Worm (Caenorhabditis elegans): ENCODE measurements around the gene ceeh-1.
A peak's percentile ranks its signal among the peaks of the same experiment; 100 is the strongest.

ceeh-1 gene

DNA sequence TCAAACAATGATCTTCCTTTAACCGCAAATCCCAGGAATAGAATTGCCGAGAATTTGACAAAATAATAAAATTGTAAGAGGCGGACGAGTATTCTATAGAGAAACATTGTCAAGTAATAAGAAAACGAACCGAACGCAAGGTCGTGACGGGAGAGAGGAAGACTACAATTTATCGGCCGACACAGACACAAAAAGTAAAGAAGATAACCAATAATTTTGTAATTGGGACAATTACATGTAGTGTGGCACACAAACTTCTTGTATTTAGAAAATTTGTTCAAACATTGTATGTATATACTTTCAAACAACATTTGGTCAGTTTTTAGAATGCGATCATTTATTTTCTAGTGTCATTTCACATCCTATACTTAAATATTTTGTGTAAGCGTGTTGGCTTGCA lies at the start of gene ceeh-1:
ceeh-1 (minus strand) TSS at position 317 of the 400 bp plus-strand sequence.
- TF ChIP-seq ztf-23 (GFP tag; IDR thresholded peaks at IDR 0.05) = no peak
- TF ChIP-seq T22C8.4 (GFP tag; IDR thresholded peaks at IDR 0.05) = no peak
- TF ChIP-seq flt-1 (GFP tag; IDR thresholded peaks at IDR 0.05) = no peak
- TF ChIP-seq med-1 (GFP tag; optimal IDR thresholded peaks at IDR 0.05; ENCODE audit: insufficient read depth) = no peak
- TF ChIP-seq ztf-29 (GFP tag; IDR thresholded peaks at IDR 0.05) = no peak
- no peak for TF ChIP-seq tab-1 (GFP tag; IDR thresholded peaks at IDR 0.05)
- TF ChIP-seq ref-1 (GFP tag; conservative IDR thresholded peaks at IDR 0.05) = no peak
- no peak for TF ChIP-seq klf-2 (GFP tag; conservative IDR thresholded peaks at IDR 0.05)

DNA sequence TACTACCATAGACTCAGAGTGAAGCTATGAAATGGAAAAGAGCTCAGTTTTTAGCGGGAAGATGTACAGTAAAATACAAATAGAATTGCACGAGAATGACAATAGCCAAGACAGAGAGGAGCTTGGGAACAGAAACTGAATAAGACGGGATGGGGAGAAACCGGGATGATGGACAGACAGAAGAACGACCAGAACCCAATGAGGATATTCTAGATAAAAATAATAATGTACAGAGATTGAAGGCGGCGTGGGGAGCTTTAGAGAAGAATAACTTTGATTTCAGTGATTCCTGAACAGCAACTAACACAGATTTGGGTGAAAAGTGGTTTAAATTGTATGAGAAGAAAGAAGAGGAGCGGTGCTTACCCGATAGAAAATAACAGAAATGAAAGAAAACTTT lies 49.4 kb upstream of the ceeh-1 start:
- TF ChIP-seq ztf-23 (GFP tag; IDR thresholded peaks at IDR 0.05) = no peak
- TF ChIP-seq ztf-29 (GFP tag; IDR thresholded peaks at IDR 0.05) = no peak
- no peak for TF ChIP-seq flt-1 (GFP tag; IDR thresholded peaks at IDR 0.05)
- no peak for TF ChIP-seq ref-1 (GFP tag; conservative IDR thresholded peaks at IDR 0.05)
- TF ChIP-seq T22C8.4 (GFP tag; IDR thresholded peaks at IDR 0.05) = no peak
- no peak for TF ChIP-seq tab-1 (GFP tag; IDR thresholded peaks at IDR 0.05)
- no peak for TF ChIP-seq klf-2 (GFP tag; conservative IDR thresholded peaks at IDR 0.05)
- no peak for TF ChIP-seq cog-1 (tag; optimal IDR thresholded peaks at IDR 0.05)
- TF ChIP-seq med-1 (GFP tag; optimal IDR thresholded peaks at IDR 0.05; ENCODE audit: insufficient read depth) = no peak

DNA sequence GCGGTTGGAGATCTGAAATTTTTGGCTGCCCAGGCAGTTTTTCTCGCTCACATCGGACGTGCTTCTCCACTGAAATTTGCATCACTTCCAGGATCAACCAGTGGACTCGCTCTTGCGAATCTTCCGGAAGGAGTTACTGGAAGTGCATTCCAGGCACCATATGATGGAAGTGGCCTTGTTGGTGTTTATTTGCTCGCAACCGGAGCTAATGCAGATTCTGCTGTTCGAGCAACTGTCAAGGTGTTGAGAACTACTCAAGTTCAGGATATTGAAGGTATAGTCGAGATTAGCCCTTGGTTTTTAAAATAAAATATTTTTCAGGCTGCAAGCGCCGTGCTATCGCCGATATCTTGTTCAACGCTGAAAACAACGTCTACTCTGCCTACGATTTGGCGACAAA lies 48.8 kb upstream of the ceeh-1 start:
- no peak for TF ChIP-seq ztf-29 (GFP tag; IDR thresholded peaks at IDR 0.05)
- TF ChIP-seq tab-1 (GFP tag; IDR thresholded peaks at IDR 0.05) = no peak
- no peak for TF ChIP-seq ref-1 (GFP tag; conservative IDR thresholded peaks at IDR 0.05)
- TF ChIP-seq klf-2 (GFP tag; conservative IDR thresholded peaks at IDR 0.05) = no peak
- no peak for TF ChIP-seq flt-1 (GFP tag; IDR thresholded peaks at IDR 0.05)
- no peak for TF ChIP-seq T22C8.4 (GFP tag; IDR thresholded peaks at IDR 0.05)
- TF ChIP-seq med-1 (GFP tag; optimal IDR thresholded peaks at IDR 0.05; ENCODE audit: insufficient read depth) = no peak
- TF ChIP-seq ztf-23 (GFP tag; IDR thresholded peaks at IDR 0.05) = no peak
- no peak for TF ChIP-seq cog-1 (tag; optimal IDR thresholded peaks at IDR 0.05)

DNA sequence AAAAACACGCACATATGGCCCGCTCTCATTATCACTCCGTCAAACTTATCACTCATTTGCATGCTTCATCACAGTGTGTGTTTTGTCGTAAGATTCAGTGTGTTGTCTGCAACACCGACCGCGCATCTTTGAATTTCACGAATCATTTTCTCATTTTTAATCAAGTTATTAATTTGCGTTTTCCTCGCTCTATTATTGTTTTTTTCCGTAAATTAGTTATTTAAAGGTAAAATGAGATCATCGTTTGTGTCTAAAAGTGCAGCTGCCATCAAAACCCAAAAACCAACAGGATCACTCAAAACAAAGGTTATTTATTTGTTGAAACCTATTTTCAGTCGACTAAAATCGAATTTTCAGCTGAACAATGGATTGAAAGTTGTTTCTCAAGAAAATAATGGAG lies 47.6 kb upstream of the ceeh-1 start, which contains the start of the genes T24C4.5 and ucr-2.3:
T24C4.5 (minus strand) TSS at position 101 of the 400 bp plus-strand sequence.
ucr-2.3 (plus strand) TSS at position 227 of the 400 bp plus-strand sequence.
- TF ChIP-seq ref-1 (GFP tag; conservative IDR thresholded peaks at IDR 0.05) (no peak), tab-1 (GFP tag; IDR thresholded peaks at IDR 0.05) (no peak), T22C8.4 (GFP tag; IDR thresholded peaks at IDR 0.05) (no peak), klf-2 (GFP tag; conservative IDR thresholded peaks at IDR 0.05) (no peak), flt-1 (GFP tag; IDR thresholded peaks at IDR 0.05) (no peak), ztf-29 (GFP tag; IDR thresholded peaks at IDR 0.05) (no peak), cog-1 (tag; optimal IDR thresholded peaks at IDR 0.05) (no peak), ztf-23 (GFP tag; IDR thresholded peaks at IDR 0.05) (no peak), med-1 (GFP tag; optimal IDR thresholded peaks at IDR 0.05; ENCODE audit: insufficient read depth) (no peak)

DNA sequence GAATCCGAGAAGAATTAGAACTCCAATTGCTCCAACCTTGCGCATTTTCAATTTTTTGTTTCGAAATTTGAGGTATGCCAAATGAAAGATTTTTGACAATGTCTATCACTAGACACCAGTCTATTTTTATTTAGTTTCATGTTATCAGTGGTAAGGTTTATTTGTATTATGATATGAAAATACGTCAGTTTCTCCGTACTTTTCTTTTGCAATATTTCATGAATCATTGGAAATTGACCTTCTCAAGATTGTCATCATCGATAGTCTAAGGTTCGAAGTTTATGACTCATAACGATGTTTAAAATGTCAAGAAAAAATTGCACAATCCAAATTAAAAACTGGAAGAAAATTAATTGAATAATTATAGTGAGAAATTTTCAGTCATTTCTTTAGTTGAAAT lies 41.4 kb upstream of the ceeh-1 start, which contains the start of gene clc-19:
clc-19 (minus strand) TSS at position 135 of the 400 bp plus-strand sequence.
- TF ChIP-seq klf-2 (GFP tag; conservative IDR thresholded peaks at IDR 0.05) (no peak), ztf-29 (GFP tag; IDR thresholded peaks at IDR 0.05) (no peak), med-1 (GFP tag; optimal IDR thresholded peaks at IDR 0.05; ENCODE audit: insufficient read depth) (no peak), flt-1 (GFP tag; IDR thresholded peaks at IDR 0.05) (no peak), cog-1 (tag; optimal IDR thresholded peaks at IDR 0.05) (no peak), T22C8.4 (GFP tag; IDR thresholded peaks at IDR 0.05) (no peak), ztf-23 (GFP tag; IDR thresholded peaks at IDR 0.05) (no peak), ref-1 (GFP tag; conservative IDR thresholded peaks at IDR 0.05) (no peak), tab-1 (GFP tag; IDR thresholded peaks at IDR 0.05) (no peak)

DNA sequence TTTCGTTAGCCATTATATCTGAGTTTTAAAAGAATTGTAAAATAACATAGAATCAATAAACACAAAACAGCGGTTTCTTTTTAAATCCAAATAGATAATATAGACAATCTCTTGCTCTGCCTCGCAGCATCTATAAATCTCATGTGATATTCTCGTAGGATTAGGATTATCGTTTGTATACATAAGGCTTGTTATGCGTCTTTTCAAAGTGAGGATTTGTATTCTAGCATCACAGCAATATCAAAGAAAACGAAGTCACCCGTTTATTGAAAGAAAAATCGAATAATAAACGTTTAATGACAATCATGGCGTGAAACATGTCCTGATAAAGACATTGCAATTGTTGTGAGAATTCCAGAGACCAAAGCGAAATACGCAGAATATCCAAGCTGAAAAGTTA lies 40.3 kb upstream of the ceeh-1 start, which contains the start of the genes T24C4.3 and clc-20:
T24C4.3 (minus strand) TSS at position 101 of the 400 bp plus-strand sequence.
clc-20 (plus strand) TSS at position 211 of the 400 bp plus-strand sequence.
- TF ChIP-seq T22C8.4 (GFP tag; IDR thresholded peaks at IDR 0.05) = no peak
- no peak for TF ChIP-seq klf-2 (GFP tag; conservative IDR thresholded peaks at IDR 0.05)
- TF ChIP-seq ztf-29 (GFP tag; IDR thresholded peaks at IDR 0.05) = no peak
- TF ChIP-seq tab-1 (GFP tag; IDR thresholded peaks at IDR 0.05) = no peak
- TF ChIP-seq cog-1 (tag; optimal IDR thresholded peaks at IDR 0.05) = no peak
- no peak for TF ChIP-seq ref-1 (GFP tag; conservative IDR thresholded peaks at IDR 0.05)
- no peak for TF ChIP-seq flt-1 (GFP tag; IDR thresholded peaks at IDR 0.05)
- no peak for TF ChIP-seq ztf-23 (GFP tag; IDR thresholded peaks at IDR 0.05)
- TF ChIP-seq med-1 (GFP tag; optimal IDR thresholded peaks at IDR 0.05; ENCODE audit: insufficient read depth) = no peak

DNA sequence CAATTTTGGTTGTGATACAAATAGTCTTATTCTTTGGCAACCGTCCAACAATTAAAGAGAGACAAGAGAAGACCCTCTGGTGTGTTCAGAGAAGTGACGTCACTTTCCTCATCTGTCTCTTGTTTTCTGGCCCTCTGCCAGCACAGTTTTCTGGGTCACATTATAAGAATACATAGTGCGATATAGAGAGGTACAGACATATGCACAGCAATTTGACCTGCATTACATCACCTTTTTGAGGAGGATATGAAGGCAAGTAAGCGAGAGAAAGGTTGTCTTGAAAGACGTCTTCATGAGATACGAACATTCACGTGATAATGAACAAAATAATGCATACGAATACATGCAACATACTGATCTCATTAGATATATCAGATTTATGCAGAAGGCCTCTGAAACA lies 38.5 kb upstream of the ceeh-1 start:
- no peak for TF ChIP-seq ztf-23 (GFP tag; IDR thresholded peaks at IDR 0.05)
- TF ChIP-seq T22C8.4 (GFP tag; IDR thresholded peaks at IDR 0.05) = no peak
- TF ChIP-seq flt-1 (GFP tag; IDR thresholded peaks at IDR 0.05) = no peak
- TF ChIP-seq tab-1 (GFP tag; IDR thresholded peaks at IDR 0.05) = no peak
- no peak for TF ChIP-seq klf-2 (GFP tag; conservative IDR thresholded peaks at IDR 0.05)
- TF ChIP-seq ref-1 (GFP tag; conservative IDR thresholded peaks at IDR 0.05) = no peak
- TF ChIP-seq cog-1 (tag; optimal IDR thresholded peaks at IDR 0.05) = no peak
- no peak for TF ChIP-seq ztf-29 (GFP tag; IDR thresholded peaks at IDR 0.05)
- TF ChIP-seq med-1 (GFP tag; optimal IDR thresholded peaks at IDR 0.05; ENCODE audit: insufficient read depth) = no peak

DNA sequence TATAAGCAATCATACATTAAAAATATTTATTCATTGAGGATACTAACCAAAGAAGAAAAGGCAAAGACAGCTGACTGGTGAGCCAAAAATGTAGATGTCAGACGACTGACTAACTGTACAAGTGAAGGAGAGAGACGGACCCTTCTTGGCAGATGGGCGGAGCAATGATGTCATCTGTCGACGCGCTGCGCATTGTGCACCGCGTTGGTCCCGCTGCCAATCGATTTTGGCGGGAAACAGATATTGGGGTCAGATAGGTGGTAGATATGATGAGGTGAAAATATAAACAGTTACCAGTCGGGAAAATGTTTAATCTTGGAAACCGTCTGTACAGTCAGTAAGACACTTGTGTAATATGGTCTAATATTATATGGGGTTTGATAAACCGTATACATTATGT lies 37.8 kb upstream of the ceeh-1 start, which contains the start of gene T24C4.2:
T24C4.2 (minus strand) TSS at position 101 of the 400 bp plus-strand sequence.
- 0 out of 2 replicates have a peak, but pooled peaks have one; percentile 19 for TF ChIP-seq T22C8.4 (GFP tag; IDR thresholded peaks at IDR 0.05)
- no peak for TF ChIP-seq ztf-29 (GFP tag; IDR thresholded peaks at IDR 0.05)
- no peak for TF ChIP-seq tab-1 (GFP tag; IDR thresholded peaks at IDR 0.05)
- TF ChIP-seq ztf-23 (GFP tag; IDR thresholded peaks at IDR 0.05) = no peak

DNA sequence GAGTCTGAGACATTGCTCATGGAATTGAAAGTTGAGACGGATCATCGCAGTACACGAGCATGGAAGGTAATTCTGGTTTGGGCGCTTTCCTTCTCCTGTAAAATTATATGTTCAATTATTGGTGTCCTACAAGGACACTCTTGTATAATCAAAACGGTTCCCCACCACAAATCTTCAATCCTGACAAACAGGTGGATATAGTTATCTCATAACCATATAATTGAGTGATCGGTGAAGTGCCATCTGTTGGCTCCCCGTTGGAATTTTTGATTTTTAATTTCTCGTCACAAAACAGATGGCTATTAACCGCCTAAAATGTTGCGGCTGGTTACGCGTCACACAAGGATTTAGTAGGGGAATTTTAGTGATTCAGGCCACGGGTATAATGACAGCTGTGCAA lies 36.8 kb upstream of the ceeh-1 start:
- TF ChIP-seq cog-1 (tag; optimal IDR thresholded peaks at IDR 0.05) (no peak), tab-1 (GFP tag; IDR thresholded peaks at IDR 0.05) (no peak), ztf-23 (GFP tag; IDR thresholded peaks at IDR 0.05) (no peak), ztf-29 (GFP tag; IDR thresholded peaks at IDR 0.05) (no peak), T22C8.4 (GFP tag; IDR thresholded peaks at IDR 0.05) (no peak)

All from whole organism, midembryonic.